Worm (Caenorhabditis elegans): ENCODE measurements around the gene F53A9.8.

- TF ChIP-seq dao-5 (tag; optimal IDR thresholded peaks at IDR 0.05) = no peak
- TF ChIP-seq W03F9.2 (tag; optimal IDR thresholded peaks at IDR 0.05) = no peak
Measured at ce11 chrX:8718856-8719255, at the start of gene F53A9.8.
